Fruit fly (Drosophila melanogaster) whole organism, embryonic: ENCODE results near the gene CG11342.

ENCODE experiments used
- Asciz ChIP-seq: fragments of 200-800 bp; sonication (Bioruptor generic); optimal IDR thresholded peaks from 2 replicates; lab custom pipeline; 2017; ENCODE audit warnings: missing biosample characterization, mild to moderate bottlenecking, missing genetic modification characterization, missing genetic modification reagents
- Blimp-1 ChIP-seq: fragments of 200-800 bp; sonication (Bioruptor generic); optimal IDR thresholded peaks from 3 replicates; lab custom pipeline; 2018; ENCODE audit warnings: missing biosample characterization, missing genetic modification characterization, mild to moderate bottlenecking, moderate library complexity, missing genetic modification reagents
- C15 ChIP-seq: fragments of 200-800 bp; sonication (Bioruptor generic); IDR thresholded peaks from 3 replicates; pipeline ENCODE4 v1.3.6; 2022; ENCODE audit warnings: missing biosample characterization, missing genetic modification characterization
- CG10209 ChIP-seq: fragments of 200-800 bp; sonication (Bioruptor generic); optimal IDR thresholded peaks from 3 replicates; lab custom pipeline; 2017; ENCODE audit warnings: missing biosample characterization, mild to moderate bottlenecking, missing genetic modification characterization, missing genetic modification reagents
- CG1024 ChIP-seq: fragments of 200-800 bp; sonication (Bioruptor generic); IDR thresholded peaks from 2 replicates; pipeline ENCODE4 v1.3.6; 2022; ENCODE audit warnings: missing biosample characterization, missing genetic modification characterization
- CG11456 ChIP-seq: fragments of 200-800 bp; sonication (Bioruptor generic); IDR thresholded peaks from 3 replicates; pipeline ENCODE4 v1.3.6; 2022; ENCODE audit warnings: missing biosample characterization, missing genetic modification characterization
- CG12659 ChIP-seq: fragments of 200-800 bp; sonication (Bioruptor generic); optimal IDR thresholded peaks from 3 replicates; lab custom pipeline; 2017; ENCODE audit warnings: mild to moderate bottlenecking, missing biosample characterization, missing genetic modification reagents, missing genetic modification characterization
- CG13296 ChIP-seq: fragments of 200-800 bp; sonication (Bioruptor generic); optimal IDR thresholded peaks from 3 replicates; lab custom pipeline; 2018; ENCODE audit warnings: missing biosample characterization, mild to moderate bottlenecking, missing genetic modification characterization
- CG14441 ChIP-seq: fragments of 200-800 bp; sonication (Bioruptor generic); IDR thresholded peaks from 2 replicates; pipeline ENCODE4 v1.3.6; 2022; ENCODE audit warnings: missing biosample characterization, missing genetic modification characterization
- CG15073 ChIP-seq: fragments of 200-800 bp; sonication (Bioruptor generic); optimal IDR thresholded peaks from 2 replicates; lab custom pipeline; 2016; ENCODE audit warnings: missing biosample characterization, missing genetic modification characterization
- CG15696 ChIP-seq: fragments of 200-800 bp; sonication (Bioruptor generic); optimal IDR thresholded peaks from 2 replicates; lab custom pipeline; 2019; ENCODE audit warnings: missing biosample characterization, mild to moderate bottlenecking, missing genetic modification characterization, moderate library complexity
- CG17359 ChIP-seq: fragments of 200-800 bp; sonication (Bioruptor generic); optimal IDR thresholded peaks from 3 replicates; lab custom pipeline; 2018; ENCODE audit warnings: missing biosample characterization, mild to moderate bottlenecking, missing genetic modification characterization, moderate library complexity
- CG17612 ChIP-seq: fragments of 200-800 bp; sonication (Bioruptor generic); IDR thresholded peaks from 2 replicates; pipeline ENCODE4 v1.3.6; 2022; ENCODE audit warnings: missing biosample characterization, missing genetic modification characterization
- CG2875 ChIP-seq: fragments of 200-800 bp; sonication (Bioruptor generic); optimal IDR thresholded peaks from 2 replicates; lab custom pipeline; 2017; ENCODE audit warnings: missing biosample characterization, mild to moderate bottlenecking, missing genetic modification characterization, missing genetic modification reagents
- CG2889 ChIP-seq: fragments of 200-800 bp; sonication (Bioruptor generic); IDR thresholded peaks from 3 replicates; pipeline ENCODE4 v1.3.6; 2022; ENCODE audit warnings: missing biosample characterization, missing genetic modification characterization
- CG33557 ChIP-seq: fragments of 200-800 bp; sonication (Bioruptor generic); optimal IDR thresholded peaks from 2 replicates; lab custom pipeline; 2019; ENCODE audit warnings: missing biosample characterization, mild to moderate bottlenecking, missing genetic modification characterization, moderate library complexity
- CG3407 ChIP-seq: fragments of 200-800 bp; sonication (Bioruptor generic); optimal IDR thresholded peaks from 2 replicates; lab custom pipeline; 2018; ENCODE audit warnings: missing biosample characterization, mild to moderate bottlenecking, missing genetic modification characterization
- CG34422 ChIP-seq: fragments of 200-800 bp; sonication (Bioruptor generic); IDR thresholded peaks from 3 replicates; pipeline ENCODE4 v1.3.6; 2022; ENCODE audit warnings: missing biosample characterization, missing genetic modification characterization
- CG4730 ChIP-seq: fragments of 200-800 bp; sonication (Bioruptor generic); IDR thresholded peaks from 2 replicates; pipeline ENCODE4 v1.3.6; 2022; ENCODE audit warnings: missing biosample characterization, missing genetic modification characterization
- CG4854 ChIP-seq: fragments of 200-800 bp; sonication (Bioruptor generic); optimal IDR thresholded peaks from 2 replicates; lab custom pipeline; 2016; ENCODE audit warnings: missing biosample characterization, missing genetic modification characterization, inconsistent platforms
- CG6254 ChIP-seq: fragments of 200-800 bp; sonication (Bioruptor generic); optimal IDR thresholded peaks from 3 replicates; lab custom pipeline; 2017; ENCODE audit warnings: mild to moderate bottlenecking, missing biosample characterization, missing genetic modification reagents, missing genetic modification characterization
- CG6654 ChIP-seq: fragments of 200-800 bp; sonication (Bioruptor generic); optimal IDR thresholded peaks from 2 replicates; lab custom pipeline; 2017; ENCODE audit warnings: missing biosample characterization, mild to moderate bottlenecking, missing genetic modification characterization
- CG6854 ChIP-seq: fragments of 200-800 bp; sonication (Bioruptor generic); optimal IDR thresholded peaks from 3 replicates; lab custom pipeline; 2017; ENCODE audit warnings: missing biosample characterization, mild to moderate bottlenecking, missing genetic modification characterization
- CG8388 ChIP-seq: fragments of 200-800 bp; sonication (Bioruptor generic); optimal IDR thresholded peaks from 2 replicates; lab custom pipeline; 2019; ENCODE audit warnings: missing biosample characterization, mild to moderate bottlenecking, missing genetic modification characterization, moderate library complexity
- CG9932 ChIP-seq: fragments of 200-800 bp; sonication (Bioruptor generic); IDR thresholded peaks from 2 replicates; pipeline ENCODE4 v1.3.6; 2022; ENCODE audit warnings: missing biosample characterization, missing genetic modification characterization
- Eip74EF ChIP-seq, 2 experiments: fragments of 200-800 bp in 1 of 2; fragments of >200 bp in 1 of 2; sonication (Bioruptor generic) in 1 of 2; optimal IDR thresholded peaks; 2 replicates each; lab custom pipeline; 2017 to 2019; ENCODE audit warnings: missing biosample characterization in 2 of 2, missing genetic modification characterization in 2 of 2, mild to moderate bottlenecking in 1 of 2, moderate library complexity in 1 of 2
- Fer2 ChIP-seq: fragments of 200-800 bp; sonication (Bioruptor generic); optimal IDR thresholded peaks from 2 replicates; lab custom pipeline; 2018; ENCODE audit warnings: missing biosample characterization, mild to moderate bottlenecking, missing genetic modification characterization, moderate library complexity
- GATAe ChIP-seq: fragments of 200-800 bp; sonication (Bioruptor generic); conservative IDR thresholded peaks from 2 replicates; pipeline ENCODE4 v1.3.6; 2022; ENCODE audit warnings: missing biosample characterization, missing genetic modification characterization
- Gug ChIP-seq: fragments of 200-800 bp; sonication (Bioruptor generic); IDR thresholded peaks from 4 replicates; pipeline ENCODE4 v1.3.6; 2022; ENCODE audit warnings: missing biosample characterization, missing genetic modification characterization
- Hey ChIP-seq: fragments of 200-800 bp; sonication (Bioruptor generic); optimal IDR thresholded peaks from 3 replicates; lab custom pipeline; 2018; ENCODE audit warnings: missing biosample characterization, mild to moderate bottlenecking, missing genetic modification characterization
- Hr3 ChIP-seq: fragments of 200-800 bp; sonication (Bioruptor generic); optimal IDR thresholded peaks from 3 replicates; lab custom pipeline; 2016; ENCODE audit warnings: missing biosample characterization, missing genetic modification characterization
- Hr39 ChIP-seq: fragments of >200 bp; optimal IDR thresholded peaks from 2 replicates; lab custom pipeline; 2017
- NK7.1 ChIP-seq: fragments of 200-800 bp; sonication (Bioruptor generic); optimal IDR thresholded peaks from 3 replicates; lab custom pipeline; 2016; ENCODE audit warnings: missing biosample characterization, missing genetic modification characterization
- Side ChIP-seq: fragments of 200-800 bp; sonication (Bioruptor generic); optimal IDR thresholded peaks from 2 replicates; lab custom pipeline; 2016; ENCODE audit warnings: missing biosample characterization, missing genetic modification characterization
- Ssrp ChIP-seq: fragments of 200-800 bp; sonication (Bioruptor generic); optimal IDR thresholded peaks from 2 replicates; lab custom pipeline; 2018; ENCODE audit warnings: missing biosample characterization, mild to moderate bottlenecking, missing genetic modification characterization, moderate library complexity
- Stat92E ChIP-seq, 3 experiments: fragments of >200 bp in 2 of 3; fragments of 200-800 bp in 1 of 3; sonication (Bioruptor generic) in 1 of 3; optimal IDR thresholded peaks; 2 replicates each; lab custom pipeline; 2017 to 2019; ENCODE audit warnings: missing biosample characterization in 3 of 3, missing genetic modification characterization in 3 of 3, mild to moderate bottlenecking in 1 of 3, moderate library complexity in 1 of 3
- al ChIP-seq: fragments of 200-800 bp; sonication (Bioruptor generic); IDR thresholded peaks from 2 replicates; pipeline ENCODE4 v1.3.6; 2022; ENCODE audit warnings: missing biosample characterization, missing genetic modification characterization
- cad ChIP-seq: fragments of >200 bp; optimal IDR thresholded peaks from 2 replicates; lab custom pipeline; 2017; ENCODE audit warnings: missing biosample characterization, missing genetic modification characterization
- ci ChIP-seq: fragments of 200-800 bp; sonication (Bioruptor generic); IDR thresholded peaks from 3 replicates; pipeline ENCODE4 v1.3.6; 2022; ENCODE audit warnings: missing biosample characterization, missing genetic modification characterization
- dmrt11E ChIP-seq: fragments of 200-800 bp; sonication (Bioruptor generic); optimal IDR thresholded peaks from 3 replicates; lab custom pipeline; 2018; ENCODE audit warnings: missing biosample characterization, mild to moderate bottlenecking, missing genetic modification characterization, moderate library complexity
- grn ChIP-seq: fragments of 200-800 bp; sonication (Bioruptor generic); optimal IDR thresholded peaks from 3 replicates; lab custom pipeline; 2017; ENCODE audit warnings: missing biosample characterization, missing genetic modification characterization
- ind ChIP-seq: fragments of 200-800 bp; sonication (Bioruptor generic); optimal IDR thresholded peaks from 3 replicates; lab custom pipeline; 2016; ENCODE audit warnings: missing biosample characterization, missing genetic modification characterization
- oc ChIP-seq: fragments of 200-800 bp; sonication (Bioruptor generic); optimal IDR thresholded peaks from 2 replicates; lab custom pipeline; 2018; ENCODE audit warnings: missing biosample characterization, mild to moderate bottlenecking, missing genetic modification characterization, moderate library complexity
- otp ChIP-seq: fragments of 200-800 bp; sonication (Bioruptor generic); IDR thresholded peaks from 3 replicates; pipeline ENCODE4, ENCODE4 v1.3.6; 2022; ENCODE audit warnings: missing biosample characterization, missing genetic modification characterization
- sima ChIP-seq: fragments of 200-800 bp; sonication (Bioruptor generic); optimal IDR thresholded peaks from 2 replicates; lab custom pipeline; 2016; ENCODE audit warnings: missing biosample characterization, missing genetic modification characterization
- sisA ChIP-seq: fragments of 200-800 bp; sonication (Bioruptor generic); IDR thresholded peaks from 2 replicates; pipeline ENCODE4 v1.3.6; 2022; ENCODE audit warnings: missing biosample characterization, missing genetic modification characterization
- slbo ChIP-seq: fragments of 200-800 bp; sonication (Bioruptor generic); IDR thresholded peaks from 2 replicates; pipeline ENCODE4 v1.3.6; 2022; ENCODE audit warnings: missing biosample characterization, missing genetic modification characterization
- sug ChIP-seq: fragments of 200-800 bp; optimal IDR thresholded peaks from 2 replicates; lab custom pipeline; 2019; ENCODE audit warnings: missing biosample characterization, mild to moderate bottlenecking, missing genetic modification characterization, moderate library complexity
- vnd ChIP-seq: fragments of 200-800 bp; sonication (Bioruptor generic); IDR thresholded peaks from 3 replicates; pipeline ENCODE4 v1.3.6; 2022; ENCODE audit warnings: missing biosample characterization, missing genetic modification characterization; ENCODE audit not compliant: partially characterized antibody
- wek ChIP-seq: fragments of 200-800 bp; sonication (Bioruptor generic); optimal IDR thresholded peaks from 3 replicates; lab custom pipeline; 2018; ENCODE audit warnings: missing biosample characterization, mild to moderate bottlenecking, missing genetic modification characterization, moderate library complexity

CG11342 gene

DNA sequence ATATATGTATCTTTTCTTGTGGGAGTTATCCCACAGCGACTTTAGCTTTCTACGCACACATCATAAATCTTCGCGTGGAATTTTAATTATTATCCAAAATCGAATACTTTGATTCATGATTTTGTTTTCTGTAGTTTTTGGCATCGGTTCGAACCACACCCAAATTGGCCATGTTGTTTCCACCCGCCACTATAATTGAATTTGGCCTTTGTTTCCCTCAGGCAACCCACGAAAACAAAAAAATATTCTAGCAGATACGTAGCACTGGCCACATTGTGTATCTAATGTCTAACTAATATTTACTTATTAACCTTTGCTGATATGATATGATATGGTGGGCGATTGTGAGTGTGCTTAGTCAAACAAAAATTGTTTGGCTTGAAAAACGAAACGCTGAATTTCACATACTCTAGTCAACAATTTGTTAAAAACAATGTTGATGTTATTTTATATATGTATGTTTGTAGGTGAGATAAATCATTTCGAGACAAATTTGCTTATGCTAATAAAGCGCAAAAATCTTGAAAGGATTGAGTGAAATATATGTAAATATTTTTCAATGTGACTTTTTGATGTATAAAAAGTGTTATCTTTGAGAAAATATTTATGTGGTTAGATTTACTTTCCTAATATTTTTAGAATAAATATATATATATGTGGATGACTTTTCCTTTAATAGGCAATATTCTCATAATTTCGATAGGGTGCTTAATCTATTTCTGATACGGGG, 12.2 kb downstream of the CG11342 start (continued):
- TF ChIP-seq Fer2 (tag; lab: Kevin White, UChicago) (no peak), CG1024 (GFP tag; lab: Robert Waterston, UW) (no peak), cad (GFP tag; lab: Kevin White, UChicago) (no peak), CG9932 (no peak), sima (GFP tag; lab: Kevin White, UChicago) (no peak), CG4854 (GFP tag; lab: Kevin White, UChicago) (no peak), Asciz (peak; percentile 0), Ssrp (tag; lab: Kevin White, UChicago) (peak; percentile 22), CG8388 (peak; percentile 14), Side (GFP tag; lab: Kevin White, UChicago) (no peak), C15 (GFP tag; lab: Robert Waterston, UW) (no peak), dmrt11E (tag; lab: Kevin White, UChicago) (peak; percentile 29), Stat92E (GFP tag; optimal IDR thresholded peaks at IDR 0.05; lab: Kevin White, UChicago) (no peak), Hr3 (GFP tag; lab: Kevin White, UChicago) (peak; percentile 28), GATAe (GFP tag; lab: Robert Waterston, UW) (no peak), vnd (no peak), Gug (GFP tag; lab: Robert Waterston, UW) (no peak), wek (GFP tag; lab: Kevin White, UChicago) (no peak), CG6854 (GFP tag; lab: Kevin White, UChicago) (no peak), NK7.1 (GFP tag; lab: Kevin White, UChicago) (no peak), CG17612 (GFP tag; lab: Robert Waterston, UW) (no peak), CG17359 (no peak), CG12659 (GFP tag; lab: Kevin White, UChicago) (peak; percentile 51), sisA (GFP tag; lab: Robert Waterston, UW) (no peak), CG6254 (GFP tag; lab: Kevin White, UChicago) (no peak), CG14441 (GFP tag; lab: Robert Waterston, UW) (no peak), ci (GFP tag; lab: Robert Waterston, UW) (no peak), CG33557 (GFP tag; lab: Kevin White, UChicago) (no peak), CG10209 (GFP tag; lab: Kevin White, UChicago) (peak; percentile 25), grn (GFP tag; lab: Kevin White, UChicago) (peak; percentile 5), CG6654 (no peak), otp (no peak), slbo (GFP tag; lab: Robert Waterston, UW) (no peak), CG34422 (GFP tag; lab: Robert Waterston, UW) (no peak), CG15696 (tag; lab: Kevin White, UChicago) (peak; percentile 13), CG15073 (GFP tag; lab: Kevin White, UChicago) (no peak), al (GFP tag; lab: Robert Waterston, UW) (no peak), CG4730 (no peak), Hey (tag; lab: Kevin White, UChicago) (no peak), Hr39 (lab: Kevin White, UChicago) (no peak), Blimp-1 (GFP tag; lab: Kevin White, UChicago) (peak; percentile 41), sug (no peak), ind (GFP tag; lab: Kevin White, UChicago) (no peak), CG3407 (no peak), CG2889 (no peak), oc (tag; lab: Kevin White, UChicago) (no peak), Eip74EF (GFP tag; optimal IDR thresholded peaks at IDR 0.05; lab: Kevin White, UChicago) (no peak), CG11456 (GFP tag; lab: Robert Waterston, UW) (no peak), CG2875 (GFP tag; lab: Kevin White, UChicago) (no peak), CG13296 (GFP tag; lab: Kevin White, UChicago) (no peak)
